Fruit fly (Drosophila melanogaster): ENCODE data around the gene Blimp-1.

The Blimp-1 gene

DNA sequence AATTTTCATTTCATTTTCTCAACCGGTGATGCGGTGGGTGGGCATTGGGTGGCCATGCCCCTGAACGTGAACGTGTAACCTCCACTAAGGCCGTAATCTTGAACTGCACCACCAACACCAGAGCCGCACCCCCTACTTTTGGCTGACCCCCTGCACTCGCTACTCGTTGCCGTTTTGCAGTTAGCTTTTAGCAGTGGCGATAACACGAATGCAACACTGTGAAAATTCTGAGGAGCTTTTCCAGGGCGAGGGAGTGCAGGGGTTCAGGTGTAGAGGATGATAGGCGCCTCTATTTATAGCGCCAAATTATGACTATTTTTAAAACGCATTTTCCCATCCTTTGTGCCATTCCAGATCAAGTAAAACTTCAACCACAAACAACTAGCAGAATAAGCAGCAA lies 12.9 kb downstream of the Blimp-1 start:
- TF ChIP-seq h (optimal IDR thresholded peaks at IDR 0.05) (no peak), Sin3A (optimal IDR thresholded peaks at IDR 0.05) (no peak), psq (optimal IDR thresholded peaks at IDR 0.05) (no peak)

DNA sequence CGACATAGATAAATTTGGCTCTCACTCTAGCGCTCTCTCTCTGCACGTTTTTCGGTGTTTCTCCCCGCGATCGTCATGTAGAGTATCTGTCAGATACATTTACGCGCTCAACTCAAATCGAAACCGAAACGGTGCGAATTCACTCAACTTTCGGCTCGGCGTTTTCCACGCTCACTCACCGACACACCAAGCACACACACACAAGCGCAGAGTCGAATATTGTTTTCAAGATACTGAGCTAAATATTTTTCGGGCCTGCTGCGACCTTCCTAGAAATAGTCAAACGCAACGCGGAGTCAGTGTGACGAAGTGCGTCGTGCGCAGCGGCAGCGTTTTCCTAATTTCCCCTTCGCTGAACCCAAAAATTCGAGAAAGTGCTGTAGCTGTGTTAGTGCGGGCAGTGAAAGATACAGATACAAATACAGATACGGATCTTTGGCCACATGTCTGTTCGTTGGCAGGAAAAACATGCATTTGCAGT lies 23.7 kb downstream of the Blimp-1 start, which contains the start of gene lin-28:
TSS of gene lin-28 (plus strand) at position 279 of the 481 bp plus-strand sequence.
- TF ChIP-seq h (optimal IDR thresholded peaks at IDR 0.05) (no peak), Sin3A (optimal IDR thresholded peaks at IDR 0.05) (no peak)

DNA sequence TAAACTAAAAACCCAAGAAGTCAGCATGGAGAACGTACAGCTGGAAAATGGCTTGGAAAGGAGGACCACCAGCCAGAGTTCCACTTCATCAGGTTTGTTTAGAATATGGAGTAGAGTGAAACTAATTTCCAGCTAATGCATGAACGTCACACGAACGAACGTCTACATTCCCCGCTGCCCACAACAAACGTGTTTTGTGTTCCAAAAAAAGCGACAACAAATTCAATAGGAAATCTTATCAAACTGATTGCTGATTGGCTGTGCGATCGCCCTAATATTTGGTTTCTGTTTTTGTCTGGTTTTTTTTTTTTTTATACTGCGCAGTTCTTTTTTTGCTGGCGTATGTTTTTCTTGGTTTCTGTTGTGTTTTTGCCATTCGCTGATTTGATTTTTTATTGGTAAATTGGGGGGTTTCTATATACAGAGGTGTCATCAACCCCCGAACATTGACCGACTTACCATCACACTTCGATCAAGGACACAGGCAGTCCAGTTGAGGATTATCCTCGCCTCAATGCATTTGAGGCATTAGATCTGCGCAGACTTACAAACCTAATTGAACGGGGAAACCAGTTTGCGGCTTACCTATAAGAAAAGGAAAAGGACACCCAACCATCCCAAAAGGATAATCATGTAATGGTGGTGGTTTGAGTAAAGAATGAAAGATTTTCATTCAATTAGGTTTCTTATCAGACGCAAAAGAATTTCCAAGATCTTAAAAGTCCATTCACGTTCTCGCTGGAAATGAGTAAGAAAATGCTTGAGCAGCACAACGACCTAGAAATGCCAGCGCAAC lies 24.4 kb downstream of the Blimp-1 start:
- TF ChIP-seq Myc (optimal IDR thresholded peaks at IDR 0.05): no peak
- no peak for TF ChIP-seq ttk (optimal IDR thresholded peaks at IDR 0.05)

DNA sequence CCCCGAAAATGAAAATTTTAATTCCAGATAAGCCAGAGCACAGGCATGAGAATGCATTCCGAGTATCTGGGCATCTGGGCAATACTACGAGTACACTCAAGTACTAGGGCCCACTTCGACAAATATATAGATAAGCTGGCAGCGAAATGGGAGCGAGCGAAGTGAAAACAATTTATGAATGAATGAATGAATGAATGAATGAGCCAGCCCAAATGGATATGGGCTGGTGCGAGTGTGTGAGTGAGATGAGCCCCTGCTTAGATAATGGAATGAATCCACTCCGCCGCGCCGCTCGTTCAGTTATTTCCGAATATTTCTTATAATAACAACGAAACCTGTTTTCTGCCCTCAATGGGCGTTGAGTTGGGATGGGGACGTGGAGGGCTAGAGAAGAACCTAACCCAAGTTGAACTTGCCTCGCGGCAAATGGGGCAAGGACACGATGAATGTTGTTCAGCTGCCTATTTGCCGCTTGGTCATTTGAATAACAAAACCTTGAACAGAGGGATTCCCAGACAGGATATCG lies 25.0 kb downstream of the Blimp-1 start:
- no peak for TF ChIP-seq Myc (optimal IDR thresholded peaks at IDR 0.05)
- TF ChIP-seq insv (optimal IDR thresholded peaks at IDR 0.05): no peak
- no peak for TF ChIP-seq Sin3A (optimal IDR thresholded peaks at IDR 0.05)
- no peak for TF ChIP-seq ttk (optimal IDR thresholded peaks at IDR 0.05)
- no peak for TF ChIP-seq h (optimal IDR thresholded peaks at IDR 0.05)
- TF ChIP-seq psq (optimal IDR thresholded peaks at IDR 0.05): no peak

DNA sequence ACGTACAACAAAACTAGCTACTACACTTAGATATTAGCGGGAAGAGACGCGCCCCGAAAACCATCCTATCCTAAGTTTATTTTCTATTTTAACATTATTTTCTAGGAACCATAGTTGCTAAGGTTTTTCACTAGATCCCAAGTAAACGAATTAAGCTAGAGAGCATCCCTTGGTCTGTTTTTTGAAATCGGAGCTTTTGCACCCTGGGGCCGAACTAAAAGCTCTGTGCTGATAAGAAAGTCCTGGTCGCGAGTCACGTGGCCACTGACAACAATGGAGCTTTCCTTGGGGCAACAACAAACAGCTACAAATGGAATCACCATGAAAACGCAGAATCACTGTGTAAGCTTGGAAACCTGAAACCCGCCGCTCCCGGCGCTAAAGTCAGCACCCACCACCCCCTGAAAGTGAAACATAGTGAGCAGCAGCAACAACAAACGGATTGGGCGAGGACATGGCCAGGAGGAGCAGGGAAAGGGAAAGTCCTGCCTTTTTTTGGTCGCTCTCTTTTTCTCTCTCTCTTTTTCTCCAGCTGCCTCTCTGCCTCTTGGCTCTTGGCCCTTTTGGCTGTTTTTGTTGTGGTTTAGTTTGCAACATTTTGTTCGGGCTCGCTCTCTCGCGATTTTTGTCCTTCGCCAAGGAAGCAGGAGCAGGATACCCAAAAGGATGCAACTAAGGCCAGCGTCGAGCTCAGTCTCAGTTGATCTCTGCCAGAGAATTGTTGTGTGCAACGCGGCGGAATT lies 26.6 kb downstream of the Blimp-1 start, which contains the start of gene sif:
TSS of gene sif (plus strand) at position 693 of the 743 bp plus-strand sequence.
- TF ChIP-seq insv (optimal IDR thresholded peaks at IDR 0.05): no peak
- TF ChIP-seq ttk (optimal IDR thresholded peaks at IDR 0.05): no peak
- TF ChIP-seq h (optimal IDR thresholded peaks at IDR 0.05): no peak
- no peak for TF ChIP-seq Sin3A (optimal IDR thresholded peaks at IDR 0.05)
- TF ChIP-seq Myc (optimal IDR thresholded peaks at IDR 0.05): no peak
- no peak for TF ChIP-seq psq (optimal IDR thresholded peaks at IDR 0.05)

DNA sequence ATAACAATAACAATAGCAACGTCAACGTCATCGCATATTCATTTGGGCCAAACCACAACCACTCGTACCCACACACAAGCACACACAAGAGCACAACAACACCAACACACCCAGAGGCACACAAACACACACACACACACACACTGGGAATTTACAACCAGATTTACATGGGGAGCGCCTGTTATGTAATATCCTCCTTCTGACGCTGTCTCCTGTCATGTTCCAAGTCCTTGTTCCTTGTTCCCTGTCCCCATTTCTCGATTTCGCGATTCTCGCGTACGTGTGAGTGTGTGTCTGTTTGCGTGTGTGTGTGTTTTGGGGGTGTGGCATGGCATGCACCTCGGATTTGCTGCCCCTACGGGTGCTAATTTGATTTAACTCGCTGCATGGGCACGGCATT lies 27.6 kb downstream of the Blimp-1 start:
- TF ChIP-seq ttk (optimal IDR thresholded peaks at IDR 0.05): no peak
- TF ChIP-seq insv (optimal IDR thresholded peaks at IDR 0.05): no peak

DNA sequence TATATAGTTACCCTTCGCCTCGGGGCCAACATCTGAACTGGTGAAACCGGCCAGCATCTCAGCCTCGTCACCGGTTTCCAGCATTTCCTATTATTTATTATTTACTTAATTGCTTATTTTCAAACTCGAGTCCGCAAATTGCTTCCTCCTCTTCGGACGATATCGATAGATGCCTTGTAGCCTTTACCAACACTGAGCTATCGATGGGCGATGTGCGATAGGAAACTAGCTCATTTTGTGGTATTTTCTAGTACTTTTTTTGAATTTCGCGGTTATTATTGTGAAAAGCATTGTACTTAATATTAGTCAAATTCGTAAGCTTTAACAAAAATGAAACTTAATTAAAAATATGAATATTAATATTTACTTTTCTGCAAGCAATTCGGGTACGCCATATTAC lies 31.3 kb downstream of the Blimp-1 start, which contains the start of gene Sse:
TSS of gene Sse (minus strand) at position 177 of the 400 bp plus-strand sequence.
- TF ChIP-seq Myc (optimal IDR thresholded peaks at IDR 0.05) (no peak), Sin3A (optimal IDR thresholded peaks at IDR 0.05) (no peak), insv (optimal IDR thresholded peaks at IDR 0.05) (no peak), ttk (optimal IDR thresholded peaks at IDR 0.05) (no peak), psq (optimal IDR thresholded peaks at IDR 0.05) (no peak), h (optimal IDR thresholded peaks at IDR 0.05) (no peak)

DNA sequence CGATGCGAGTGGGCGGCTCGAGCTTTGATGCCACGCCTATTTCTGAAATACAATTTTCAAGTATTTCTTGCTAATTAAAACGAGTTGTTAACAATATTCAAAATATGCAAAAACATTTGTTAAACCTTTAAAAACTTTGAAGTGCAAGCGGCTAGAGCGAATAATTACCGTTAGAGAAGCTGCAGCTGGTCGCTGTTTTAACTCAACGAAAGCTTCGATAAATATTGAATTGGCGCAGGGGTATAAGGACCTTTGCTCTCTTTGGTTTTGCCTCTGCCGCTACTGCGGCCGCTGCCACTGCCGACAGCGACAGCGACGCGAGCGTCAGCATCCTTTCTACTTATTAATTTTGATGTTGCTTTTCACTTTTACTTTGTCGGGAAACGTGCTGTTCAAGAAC lies 32.5 kb downstream of the Blimp-1 start:
- no peak for TF ChIP-seq h (optimal IDR thresholded peaks at IDR 0.05)
- no peak for TF ChIP-seq insv (optimal IDR thresholded peaks at IDR 0.05)
- no peak for TF ChIP-seq psq (optimal IDR thresholded peaks at IDR 0.05)
- TF ChIP-seq Myc (optimal IDR thresholded peaks at IDR 0.05): no peak
- TF ChIP-seq ttk (optimal IDR thresholded peaks at IDR 0.05): no peak
- TF ChIP-seq Sin3A (optimal IDR thresholded peaks at IDR 0.05): no peak

DNA sequence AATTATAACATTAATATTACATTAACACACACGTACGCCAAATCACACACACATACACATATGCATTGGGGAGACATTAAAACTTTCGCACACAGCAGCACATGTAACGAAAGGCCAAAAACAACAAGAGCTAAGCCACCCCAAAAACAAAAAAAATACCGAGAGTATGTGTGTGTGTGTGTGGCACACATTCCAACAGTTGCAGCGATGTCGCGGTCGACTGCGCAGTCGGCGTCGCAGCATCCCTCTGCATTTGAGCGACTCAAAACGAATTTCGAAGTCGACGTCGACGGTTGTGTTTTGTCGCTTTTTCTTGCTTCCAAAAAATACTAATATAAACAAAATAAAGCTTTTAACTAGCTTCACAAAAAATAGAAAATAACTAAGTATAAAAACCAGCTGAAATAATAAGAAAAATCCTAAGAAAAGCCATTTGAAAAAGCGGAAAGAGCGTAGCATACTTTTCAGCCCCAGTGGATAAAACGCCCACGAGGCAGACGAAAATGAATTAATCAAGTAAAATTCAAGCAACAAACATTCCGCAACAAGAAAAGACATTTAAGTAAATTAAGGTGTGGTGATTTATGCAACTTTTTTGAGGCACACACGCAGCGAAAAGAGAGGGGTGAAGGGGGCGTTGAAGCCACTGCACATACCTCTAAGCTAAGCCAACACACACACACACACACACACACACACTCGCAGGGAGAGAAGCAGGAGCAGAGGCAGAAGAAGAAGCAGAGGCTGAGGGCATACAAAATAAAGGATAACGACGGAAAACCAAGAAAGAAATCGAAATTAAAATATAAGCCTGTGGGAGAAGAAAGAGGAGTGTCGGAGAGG lies 33.3 kb downstream of the Blimp-1 start, which contains the start of gene CG46320:
TSS of gene CG46320 (plus strand) at position 246 of the 843 bp plus-strand sequence.
- TF ChIP-seq Sin3A (optimal IDR thresholded peaks at IDR 0.05) (no peak), psq (optimal IDR thresholded peaks at IDR 0.05) (no peak), insv (optimal IDR thresholded peaks at IDR 0.05) (no peak), ttk (optimal IDR thresholded peaks at IDR 0.05) (no peak), Myc (optimal IDR thresholded peaks at IDR 0.05) (no peak), h (optimal IDR thresholded peaks at IDR 0.05) (no peak)

DNA sequence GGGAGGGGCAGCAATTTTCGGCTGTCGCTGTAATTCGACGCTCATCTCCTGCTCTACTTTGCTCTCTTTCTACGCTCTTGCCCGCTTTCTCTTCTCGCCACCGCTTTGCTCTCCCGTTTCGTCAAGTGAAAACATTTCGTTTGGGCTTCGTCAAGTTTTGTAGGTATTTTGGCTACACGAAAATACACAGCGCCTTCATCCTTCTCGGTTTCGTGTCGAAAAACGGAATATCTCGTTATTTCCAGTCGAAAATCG lies 33.9 kb downstream of the Blimp-1 start:
- TF ChIP-seq Myc (optimal IDR thresholded peaks at IDR 0.05) (no peak), Sin3A (optimal IDR thresholded peaks at IDR 0.05) (no peak), insv (optimal IDR thresholded peaks at IDR 0.05) (no peak), h (optimal IDR thresholded peaks at IDR 0.05) (no peak), psq (optimal IDR thresholded peaks at IDR 0.05) (no peak), ttk (optimal IDR thresholded peaks at IDR 0.05) (no peak)

DNA sequence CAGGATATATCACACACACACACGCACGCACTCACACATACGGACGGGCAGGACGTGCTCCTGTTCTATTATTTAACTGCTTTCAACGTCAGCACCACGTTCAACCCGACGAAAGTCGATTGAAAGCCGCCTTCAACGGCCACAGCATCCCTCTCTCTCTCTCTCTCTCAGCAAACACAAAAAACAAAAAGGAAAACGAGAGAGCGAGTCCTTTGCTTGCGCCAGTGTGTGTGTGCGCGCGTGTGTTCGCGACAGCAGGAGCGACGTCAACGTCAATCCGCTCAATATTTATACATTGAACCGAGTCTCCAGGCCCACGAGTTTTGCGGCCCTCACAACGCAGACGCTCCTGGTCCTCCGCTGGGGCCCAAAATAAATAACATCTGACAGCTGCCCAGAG lies 34.7 kb downstream of the Blimp-1 start:
- TF ChIP-seq Myc (optimal IDR thresholded peaks at IDR 0.05): no peak
- no peak for TF ChIP-seq psq (optimal IDR thresholded peaks at IDR 0.05)
- TF ChIP-seq ttk (optimal IDR thresholded peaks at IDR 0.05): no peak
- TF ChIP-seq insv (optimal IDR thresholded peaks at IDR 0.05): no peak
- TF ChIP-seq Sin3A (optimal IDR thresholded peaks at IDR 0.05): no peak
- no peak for TF ChIP-seq h (optimal IDR thresholded peaks at IDR 0.05)

DNA sequence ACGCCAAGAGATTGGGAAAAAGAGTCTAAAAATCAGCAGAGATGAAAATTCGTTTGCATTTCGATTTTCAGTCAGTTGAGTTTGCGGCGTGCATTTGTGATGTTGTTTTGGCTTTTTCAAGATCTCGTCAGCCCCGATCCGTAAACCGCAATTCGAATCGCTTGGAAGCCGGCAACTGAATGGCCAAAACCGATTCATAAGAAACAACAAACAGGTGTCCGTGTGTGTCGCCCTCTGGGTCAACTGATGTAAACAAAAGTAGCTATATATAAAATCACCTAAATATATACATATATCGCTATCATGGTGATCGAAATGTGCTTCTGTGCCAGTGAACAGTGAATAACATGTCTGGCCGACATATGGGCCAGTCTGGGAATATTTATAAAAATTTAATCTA lies 36.0 kb downstream of the Blimp-1 start:
- no peak for TF ChIP-seq h (optimal IDR thresholded peaks at IDR 0.05)
- no peak for TF ChIP-seq ttk (optimal IDR thresholded peaks at IDR 0.05)
- no peak for TF ChIP-seq Sin3A (optimal IDR thresholded peaks at IDR 0.05)

All from Kc167 (cell line).